Worm (Caenorhabditis elegans) whole organism, L3 larva: ENCODE results near the gene F35C11.2.
A peak's percentile ranks its signal among the peaks of the same experiment; 100 is the strongest.

Experiments used
- R02D3.7 ChIP-seq: fragments of 150-350 bp; optimal IDR thresholded peaks from 2 replicates; lab custom pipeline; 2014; ENCODE audit warnings: missing biosample characterization, missing genetic modification characterization
- ZK546.5 ChIP-seq: sonication (generic microtip); optimal IDR thresholded peaks from 2 replicates; lab custom pipeline; 2017; ENCODE audit warnings: missing biosample characterization, missing genetic modification characterization
- aly-2 ChIP-seq: fragments of 150-350 bp; optimal IDR thresholded peaks from 2 replicates; lab custom pipeline; 2014; ENCODE audit warnings: missing biosample characterization, missing genetic modification characterization
- ama-1 ChIP-seq: fragments of 150-350 bp; optimal IDR thresholded peaks from 2 replicates; lab custom pipeline; 2018
- ceh-28 ChIP-seq: fragments of 150-350 bp; optimal IDR thresholded peaks from 2 replicates; lab custom pipeline; 2014; ENCODE audit warnings: missing biosample characterization, missing genetic modification reagents, missing genetic modification characterization
- egl-5 ChIP-seq: fragments of 150-350 bp; optimal IDR thresholded peaks from 2 replicates; lab custom pipeline; 2017; ENCODE audit warnings: missing biosample characterization, missing genetic modification reagents, missing genetic modification characterization, inconsistent platforms
- elt-1 ChIP-seq: fragments of 150-350 bp; optimal IDR thresholded peaks from 2 replicates; lab custom pipeline; 2014; ENCODE audit warnings: missing biosample characterization, missing genetic modification characterization
- elt-2 ChIP-seq: sonication (generic microtip); optimal IDR thresholded peaks from 2 replicates; lab custom pipeline; 2016; ENCODE audit warnings: missing genetic modification reagents, mild to moderate bottlenecking, missing genetic modification characterization, missing compliant biosample characterization
- eor-1 ChIP-seq, 2 experiments: fragments of 150-350 bp; optimal IDR thresholded peaks; 2 replicates each; lab custom pipeline; 2014 to 2018; ENCODE audit warnings: missing biosample characterization in 2 of 2, missing genetic modification characterization in 2 of 2
- fkh-2 ChIP-seq: fragments of 150-350 bp; optimal IDR thresholded peaks from 2 replicates; lab custom pipeline; 2014; ENCODE audit warnings: missing biosample characterization, missing genetic modification reagents, missing genetic modification characterization
- hmg-11 ChIP-seq: sonication (generic microtip); optimal IDR thresholded peaks from 2 replicates; lab custom pipeline; 2016; ENCODE audit warnings: missing genetic modification characterization, missing compliant biosample characterization
- jun-1 ChIP-seq: fragments of 150-350 bp; optimal IDR thresholded peaks from 2 replicates; lab custom pipeline; 2014; ENCODE audit warnings: missing biosample characterization, missing genetic modification reagents, missing genetic modification characterization
- lin-15B ChIP-seq: fragments of 150-350 bp; optimal IDR thresholded peaks from 2 replicates; lab custom pipeline; 2014; ENCODE audit warnings: missing biosample characterization, missing genetic modification characterization
- lin-39 ChIP-seq: fragments of 150-350 bp; optimal IDR thresholded peaks from 2 replicates; lab custom pipeline; 2018; ENCODE audit warnings: missing biosample characterization, missing genetic modification reagents, missing genetic modification characterization
- lsy-12 ChIP-seq: sonication (generic microtip); optimal IDR thresholded peaks from 2 replicates; lab custom pipeline; 2016; ENCODE audit warnings: mild to moderate bottlenecking, missing genetic modification characterization, missing compliant biosample characterization
- mdl-1 ChIP-seq: fragments of 150-350 bp; optimal IDR thresholded peaks from 2 replicates; lab custom pipeline; 2014; ENCODE audit warnings: missing biosample characterization, missing genetic modification characterization
- mml-1 ChIP-seq: fragments of 150-350 bp; sonication (generic microtip); optimal IDR thresholded peaks from 3 replicates; lab custom pipeline; 2014; ENCODE audit warnings: missing biosample characterization, missing genetic modification characterization
- nfya-1 ChIP-seq: sonication (generic microtip); optimal IDR thresholded peaks from 2 replicates; lab custom pipeline; 2017; ENCODE audit warnings: missing genetic modification characterization, mild to moderate bottlenecking, missing compliant biosample characterization, antibody characterized with exemption, moderate library complexity; ENCODE audit not compliant: insufficient read depth
- nhr-11 ChIP-seq: fragments of 150-350 bp; optimal IDR thresholded peaks from 2 replicates; lab custom pipeline; 2014; ENCODE audit warnings: missing biosample characterization, missing genetic modification characterization
- nhr-23 ChIP-seq: fragments of 150-350 bp; optimal IDR thresholded peaks from 2 replicates; lab custom pipeline; 2014; ENCODE audit warnings: missing biosample characterization, missing genetic modification reagents, missing genetic modification characterization
- nhr-237 ChIP-seq: fragments of 150-350 bp; optimal IDR thresholded peaks from 2 replicates; lab custom pipeline; 2014; ENCODE audit warnings: missing biosample characterization, missing genetic modification characterization
- nhr-28 ChIP-seq: fragments of 150-350 bp; optimal IDR thresholded peaks from 2 replicates; lab custom pipeline; 2014; ENCODE audit warnings: missing biosample characterization, missing genetic modification characterization
- nhr-43 ChIP-seq: sonication (generic microtip); optimal IDR thresholded peaks from 2 replicates; lab custom pipeline; 2016; ENCODE audit warnings: mild to moderate bottlenecking, missing genetic modification characterization, missing compliant biosample characterization; ENCODE audit not compliant: poor library complexity, severe bottlenecking
- nhr-76 ChIP-seq: fragments of 150-350 bp; sonication (generic microtip); optimal IDR thresholded peaks from 5 replicates; lab custom pipeline; 2014; ENCODE audit warnings: missing biosample characterization, missing genetic modification characterization
- nhr-77 ChIP-seq: fragments of 150-350 bp; optimal IDR thresholded peaks from 2 replicates; lab custom pipeline; 2014; ENCODE audit warnings: missing biosample characterization, missing genetic modification characterization
- pha-4 ChIP-seq: fragments of 150-350 bp; optimal IDR thresholded peaks from 2 replicates; lab custom pipeline; 2014; ENCODE audit warnings: missing biosample characterization, missing genetic modification reagents, missing genetic modification characterization
- pqm-1 ChIP-seq: fragments of 150-350 bp; optimal IDR thresholded peaks from 2 replicates; lab custom pipeline; 2017; ENCODE audit warnings: missing biosample characterization, missing genetic modification characterization, inconsistent platforms
- sea-2 ChIP-seq: fragments of 150-350 bp; sonication (generic microtip); optimal IDR thresholded peaks from 4 replicates; lab custom pipeline; 2014; ENCODE audit warnings: missing biosample characterization, missing genetic modification reagents, missing genetic modification characterization
- skn-1 ChIP-seq: fragments of 150-350 bp; optimal IDR thresholded peaks from 2 replicates; lab custom pipeline; 2014; ENCODE audit warnings: missing biosample characterization, missing genetic modification characterization
- snpc-4 ChIP-seq: fragments of 150-350 bp; optimal IDR thresholded peaks from 2 replicates; lab custom pipeline; 2014; ENCODE audit warnings: missing biosample characterization, missing genetic modification characterization
- tbx-2 ChIP-seq: sonication (generic microtip); optimal IDR thresholded peaks from 2 replicates; lab custom pipeline; 2016; ENCODE audit warnings: mild to moderate bottlenecking, missing genetic modification characterization, missing compliant biosample characterization
- zag-1 ChIP-seq: fragments of 150-350 bp; optimal IDR thresholded peaks from 2 replicates; lab custom pipeline; 2014; ENCODE audit warnings: missing biosample characterization, missing genetic modification characterization
- ztf-11 ChIP-seq: fragments of 150-350 bp; optimal IDR thresholded peaks from 2 replicates; lab custom pipeline; 2014; ENCODE audit warnings: missing biosample characterization, missing genetic modification characterization
- ztf-4 ChIP-seq: fragments of 150-350 bp; optimal IDR thresholded peaks from 2 replicates; lab custom pipeline; 2014; ENCODE audit warnings: missing biosample characterization, missing genetic modification characterization

The F35C11.2 gene

DNA sequence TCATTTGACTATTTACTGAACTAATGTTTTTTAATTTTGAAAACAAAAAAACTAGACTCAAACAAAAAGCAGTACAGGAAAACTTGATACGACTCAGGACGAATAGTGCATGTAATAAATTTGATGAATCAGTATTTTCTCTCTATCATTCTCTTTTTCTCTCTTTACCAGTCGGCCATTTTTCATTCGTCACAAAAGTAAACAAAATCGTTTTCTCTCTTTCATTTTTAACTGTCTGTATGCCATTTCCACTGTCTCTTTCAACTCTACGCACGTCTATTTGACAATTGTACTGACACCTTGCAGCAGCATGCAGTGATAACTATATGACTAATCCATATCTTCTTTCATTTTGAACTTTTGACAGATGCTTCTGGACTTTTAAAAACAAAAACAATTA, at the start of gene F35C11.2, which contains the start of gene F35C11.4:
TSS of gene F35C11.2 (minus strand) at position 90 of the 400 bp plus-strand sequence.
TSS of gene F35C11.4 (plus strand) at position 260 of the 400 bp plus-strand sequence.
- peak; percentile 86 for TF ChIP-seq pqm-1 (tag; lab: Kevin White, UChicago)
- peak; percentile 5 for TF ChIP-seq jun-1
- peak; percentile 75 for TF ChIP-seq elt-2 (tag; lab: Kevin White, UChicago)
- no peak for TF ChIP-seq fkh-2 (tag; lab: Kevin White, UChicago)
- peak; percentile 85 for TF ChIP-seq pha-4 (tag; lab: Kevin White, UChicago)
- TF ChIP-seq, all 47 proteins: peak for 4

DNA sequence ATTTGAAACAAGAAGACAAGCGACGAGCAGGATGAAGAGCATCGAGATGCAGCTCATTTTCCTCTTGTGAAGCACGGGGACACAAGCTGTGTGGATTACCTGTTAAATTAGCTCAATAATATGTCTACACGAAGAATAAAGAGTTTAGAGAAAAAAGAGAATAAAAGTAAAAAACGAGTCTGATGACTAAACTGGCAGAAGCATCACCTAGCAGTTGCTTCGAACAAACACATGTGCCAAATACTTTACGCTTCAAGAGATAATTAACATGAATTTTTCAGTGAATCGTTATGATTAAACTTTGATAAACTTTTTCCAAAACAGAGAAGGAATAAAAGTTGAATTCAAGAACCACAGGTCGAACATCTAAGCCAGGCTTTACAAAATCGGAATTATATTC, 46.7 kb upstream of the F35C11.2 start, which contains the start of gene nlp-55:
TSS of gene nlp-55 (minus strand) at position 101 of the 400 bp plus-strand sequence.
- no peak for TF ChIP-seq nhr-28 (tag; lab: Kevin White, UChicago)
- TF ChIP-seq sea-2 (GFP tag; lab: Kevin White, UChicago): no peak
- TF ChIP-seq aly-2 (tag; lab: Kevin White, UChicago): no peak
- TF ChIP-seq nhr-43 (tag; lab: Kevin White, UChicago): no peak

DNA sequence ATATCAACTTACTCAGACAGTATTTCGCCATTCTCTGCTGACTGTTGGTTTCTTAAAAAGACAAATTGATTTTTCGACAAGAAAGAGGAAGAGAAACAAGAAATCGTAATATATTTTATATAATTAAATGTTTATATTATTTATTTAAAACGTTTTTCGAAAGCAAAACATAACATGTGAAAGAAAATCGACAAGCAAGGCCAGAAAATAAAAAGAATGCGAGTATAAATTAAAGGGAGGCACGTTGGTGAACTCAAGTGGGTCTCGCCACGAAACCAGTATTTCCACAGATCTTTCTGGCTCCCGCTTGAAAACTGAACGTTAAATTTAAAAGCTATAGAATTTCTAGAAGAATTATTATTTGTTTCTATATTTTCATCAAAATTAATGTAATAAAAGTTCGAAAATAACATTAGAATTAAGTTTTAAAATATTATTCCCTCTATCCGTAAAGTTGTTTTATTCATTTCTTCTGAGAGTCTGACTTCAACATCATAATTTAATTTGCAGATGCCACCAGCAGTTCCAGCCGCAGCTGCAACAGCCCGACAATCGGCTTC, 34.6 kb upstream of the F35C11.2 start, which contains the start of the genes nst-1 and cct-4:
TSS of gene nst-1 (minus strand) at position 51 of the 560 bp plus-strand sequence.
TSS of gene cct-4 (plus strand) at position 510 of the 560 bp plus-strand sequence.
- TF ChIP-seq elt-2 (tag; lab: Kevin White, UChicago): peak; percentile 4
- no peak for TF ChIP-seq nhr-76
- peak; percentile 50 for TF ChIP-seq lin-15B (tag; lab: Kevin White, UChicago)
- TF ChIP-seq zag-1: no peak
- TF ChIP-seq hmg-11: peak; percentile 14
- TF ChIP-seq pha-4 (tag; lab: Kevin White, UChicago): peak; percentile 58
- no peak for TF ChIP-seq lsy-12 (tag; lab: Kevin White, UChicago)
- peak; percentile 58 for TF ChIP-seq nfya-1 (tag; lab: Kevin White, UChicago)

DNA sequence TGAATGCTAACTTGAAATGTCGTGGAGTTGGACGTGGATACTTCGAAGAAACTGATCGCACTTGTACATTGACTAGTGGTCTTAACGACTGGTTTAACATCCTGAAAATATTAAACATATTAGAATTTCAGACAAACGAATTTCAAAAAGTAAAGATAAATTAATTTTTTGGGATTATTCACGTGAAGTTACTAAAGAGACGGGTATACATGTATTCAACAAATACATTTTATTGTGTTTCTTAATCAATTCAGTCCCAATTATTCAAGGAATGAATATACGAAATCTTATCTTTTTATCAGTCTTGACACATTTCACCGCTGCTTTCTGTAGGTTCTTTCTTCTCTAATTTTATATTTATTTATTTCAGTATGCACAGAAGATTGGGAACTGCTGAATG, 29.8 kb upstream of the F35C11.2 start, which contains the start of the genes mrpl-10 and clec-142:
TSS of gene mrpl-10 (minus strand) at position 101 of the 400 bp plus-strand sequence.
TSS of gene clec-142 (plus strand) at position 264 of the 400 bp plus-strand sequence.
- TF ChIP-seq ceh-28 (tag; lab: Kevin White, UChicago) (no peak), sea-2 (GFP tag; lab: Kevin White, UChicago) (no peak), ZK546.5 (tag; lab: Kevin White, UChicago) (no peak), ama-1 (no peak), eor-1 (tag; optimal IDR thresholded peaks at IDR 0.05; lab: Kevin White, UChicago) (no peak), mml-1 (no peak), jun-1 (no peak), snpc-4 (tag; lab: Kevin White, UChicago) (no peak), elt-1 (tag; lab: Kevin White, UChicago) (no peak), egl-5 (tag; lab: Kevin White, UChicago) (no peak), nhr-23 (tag; lab: Kevin White, UChicago) (no peak), ztf-4 (tag; lab: Kevin White, UChicago) (no peak)

DNA sequence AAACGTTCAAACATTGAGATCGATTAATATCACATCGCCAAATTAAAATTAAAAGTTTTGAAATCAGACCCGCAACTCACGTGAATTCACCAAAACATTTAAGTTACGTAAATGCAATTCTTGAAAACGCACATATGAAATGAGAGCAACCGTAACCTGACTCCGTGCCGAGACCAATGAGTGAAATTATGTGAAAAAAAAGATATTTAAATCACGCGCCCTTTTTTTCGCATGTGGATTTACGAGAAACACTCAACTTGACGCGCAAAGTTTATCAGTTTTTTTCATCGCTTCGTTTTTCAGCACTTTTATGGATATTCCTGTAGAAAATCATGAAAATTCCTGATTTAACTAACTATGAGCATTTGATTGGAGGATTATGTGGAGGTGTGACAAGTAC, 27.4 kb upstream of the F35C11.2 start, which contains the start of the genes gei-14 and slc-25A32:
TSS of gene gei-14 (minus strand) at position 175 of the 400 bp plus-strand sequence.
TSS of gene slc-25A32 (plus strand) at position 242 of the 400 bp plus-strand sequence.
- no peak for TF ChIP-seq nhr-77 (tag; lab: Kevin White, UChicago)
- TF ChIP-seq nhr-28 (tag; lab: Kevin White, UChicago): no peak
- TF ChIP-seq R02D3.7 (tag; lab: Kevin White, UChicago): peak; percentile 94
- TF ChIP-seq skn-1 (tag; lab: Kevin White, UChicago): no peak
- TF ChIP-seq nfya-1 (tag; lab: Kevin White, UChicago): peak; percentile 56
- no peak for TF ChIP-seq lsy-12 (tag; lab: Kevin White, UChicago)
- TF ChIP-seq nhr-11 (tag; lab: Kevin White, UChicago): no peak
- no peak for TF ChIP-seq sea-2 (GFP tag; lab: Kevin White, UChicago)
- peak; percentile 67 for TF ChIP-seq lin-15B (tag; lab: Kevin White, UChicago)
- no peak for TF ChIP-seq tbx-2 (tag; lab: Kevin White, UChicago)
- TF ChIP-seq egl-5 (tag; lab: Kevin White, UChicago): peak; percentile 50
- no peak for TF ChIP-seq ama-1
- TF ChIP-seq ztf-11 (tag; lab: Kevin White, UChicago): no peak
- TF ChIP-seq nhr-237 (tag; lab: Kevin White, UChicago): no peak
- TF ChIP-seq mdl-1: no peak
- no peak for TF ChIP-seq fkh-2 (tag; lab: Kevin White, UChicago)
- no peak for TF ChIP-seq lin-39 (tag; lab: Kevin White, UChicago)
- no peak for TF ChIP-seq mml-1
